Worm (Caenorhabditis elegans) whole organism, young adult: ENCODE measurements around the gene C34B4.4.
A peak's percentile ranks its signal among the peaks of the same experiment; 100 is the strongest.

ENCODE experiments used
- B0261.1 ChIP-seq: sonication (generic microtip); optimal IDR thresholded peaks from 2 replicates; lab custom pipeline; 2016; ENCODE audit warnings: mild to moderate bottlenecking, missing genetic modification characterization, moderate library complexity, missing compliant biosample characterization
- C06A6.2 ChIP-seq: fragments of 200-800 bp; sonication (Bioruptor generic); conservative IDR thresholded peaks from 2 replicates; pipeline ENCODE4 v1.3.6; 2022; ENCODE audit warnings: missing genetic modification characterization, missing compliant biosample characterization
- F22D6.2 ChIP-seq: sonication (generic microtip); optimal IDR thresholded peaks from 2 replicates; lab custom pipeline; 2016; ENCODE audit warnings: mild to moderate bottlenecking, missing genetic modification characterization, missing compliant biosample characterization
- F23B12.7 ChIP-seq: sonication (generic microtip); optimal IDR thresholded peaks from 2 replicates; lab custom pipeline; 2017; ENCODE audit warnings: missing genetic modification characterization, mild to moderate bottlenecking, missing compliant biosample characterization, antibody characterized with exemption, moderate library complexity; ENCODE audit not compliant: insufficient read depth
- K12H6.12 ChIP-seq: fragments of 200-800 bp; sonication (Bioruptor generic); optimal IDR thresholded peaks from 2 replicates; lab custom pipeline; 2018; ENCODE audit warnings: mild to moderate bottlenecking, missing genetic modification characterization, missing compliant biosample characterization
- T07F8.4 ChIP-seq: sonication (generic microtip); optimal IDR thresholded peaks from 2 replicates; lab custom pipeline; 2016; ENCODE audit warnings: mild to moderate bottlenecking, missing genetic modification characterization, moderate library complexity, missing compliant biosample characterization
- T26A5.8 ChIP-seq: sonication (generic microtip); optimal IDR thresholded peaks from 2 replicates; lab custom pipeline; 2016; ENCODE audit warnings: missing genetic modification characterization, missing compliant biosample characterization
- Y56A3A.18 ChIP-seq: fragments of 200-800 bp; sonication (Bioruptor generic); IDR thresholded peaks from 2 replicates; pipeline ENCODE4 v1.3.6; 2022; ENCODE audit warnings: missing genetic modification reagents, missing genetic modification characterization, missing compliant biosample characterization
- Y79H2A.3 ChIP-seq: fragments of 200-800 bp; sonication (Bioruptor generic); conservative IDR thresholded peaks from 2 replicates; pipeline ENCODE4 v1.3.6; 2022; ENCODE audit warnings: missing genetic modification reagents, missing genetic modification characterization, missing compliant biosample characterization
- ZK185.1 ChIP-seq: sonication (generic microtip); optimal IDR thresholded peaks from 2 replicates; lab custom pipeline; 2016; ENCODE audit warnings: mild to moderate bottlenecking, missing genetic modification characterization, missing compliant biosample characterization; ENCODE audit not compliant: poor library complexity, severe bottlenecking
- aptf-2 ChIP-seq: fragments of 200-800 bp; sonication (Bioruptor generic); conservative IDR thresholded peaks from 2 replicates; pipeline ENCODE4 v1.3.6; 2022; ENCODE audit warnings: missing genetic modification reagents, missing genetic modification characterization, missing compliant biosample characterization
- aptf-3 ChIP-seq: fragments of 200-800 bp; sonication (Bioruptor generic); IDR thresholded peaks from 2 replicates; pipeline ENCODE4 v1.3.6; 2022; ENCODE audit warnings: missing genetic modification characterization, missing compliant biosample characterization
- attf-3 ChIP-seq: fragments of 200-800 bp; sonication (Bioruptor generic); conservative IDR thresholded peaks from 2 replicates; pipeline ENCODE4 v1.3.6; 2022; ENCODE audit warnings: missing genetic modification reagents, missing genetic modification characterization, missing compliant biosample characterization
- attf-6 ChIP-seq: fragments of 200-800 bp; sonication (Bioruptor generic); IDR thresholded peaks from 2 replicates; pipeline ENCODE4 v1.3.6; 2022; ENCODE audit warnings: missing genetic modification reagents, missing genetic modification characterization, missing compliant biosample characterization
- ccch-3 ChIP-seq: fragments of 200-800 bp; sonication (Bioruptor generic); optimal IDR thresholded peaks from 2 replicates; lab custom pipeline; 2018; ENCODE audit warnings: mild to moderate bottlenecking, missing genetic modification characterization, missing compliant biosample characterization
- cebp-1 ChIP-seq, 2 experiments: fragments of 200-800 bp in 1 of 2; sonication (Bioruptor generic) in 1 of 2; sonication (generic microtip) in 1 of 2; IDR thresholded peaks in 1 of 2; optimal IDR thresholded peaks in 1 of 2; 2 replicates each; pipeline versions ENCODE4 v1.3.6 to Lab custom; 2017 to 2022; ENCODE audit warnings: missing compliant biosample characterization in 2 of 2, missing genetic modification characterization in 2 of 2, mild to moderate bottlenecking in 1 of 2, missing genetic modification reagents in 1 of 2, moderate library complexity in 1 of 2
- chd-7 ChIP-seq: sonication (generic microtip); optimal IDR thresholded peaks from 2 replicates; lab custom pipeline; 2016; ENCODE audit warnings: mild to moderate bottlenecking, missing genetic modification characterization, moderate library complexity, missing compliant biosample characterization
- dpff-1 ChIP-seq: sonication (generic microtip); optimal IDR thresholded peaks from 2 replicates; lab custom pipeline; 2017; ENCODE audit warnings: mild to moderate bottlenecking, missing genetic modification characterization, missing compliant biosample characterization
- egrh-3 ChIP-seq: fragments of 200-800 bp; sonication (Bioruptor generic); IDR thresholded peaks from 2 replicates; pipeline ENCODE4 v1.3.6; 2022; ENCODE audit warnings: missing genetic modification reagents, missing genetic modification characterization, missing compliant biosample characterization
- ekl-4 ChIP-seq: fragments of 200-800 bp; sonication (Bioruptor generic); IDR thresholded peaks from 2 replicates; pipeline ENCODE4 v1.3.6; 2022; ENCODE audit warnings: missing genetic modification reagents, missing genetic modification characterization, missing compliant biosample characterization
- fkh-3 ChIP-seq: sonication (generic microtip); optimal IDR thresholded peaks from 2 replicates; lab custom pipeline; 2016; ENCODE audit warnings: mild to moderate bottlenecking, missing genetic modification characterization, missing compliant biosample characterization
- gei-17 ChIP-seq: fragments of 200-800 bp; sonication (Bioruptor generic); optimal IDR thresholded peaks from 2 replicates; lab custom pipeline; 2018; ENCODE audit warnings: mild to moderate bottlenecking, missing genetic modification characterization, missing compliant biosample characterization
- hlh-12 ChIP-seq: sonication (generic microtip); optimal IDR thresholded peaks from 2 replicates; lab custom pipeline; 2016; ENCODE audit warnings: missing genetic modification characterization, missing compliant biosample characterization
- let-526 ChIP-seq: fragments of 200-800 bp; sonication (Bioruptor generic); IDR thresholded peaks from 2 replicates; pipeline ENCODE4 v1.3.6; 2022; ENCODE audit warnings: missing genetic modification reagents, missing genetic modification characterization, missing compliant biosample characterization
- lin-26 ChIP-seq: fragments of 200-800 bp; sonication (Bioruptor generic); IDR thresholded peaks from 2 replicates; pipeline ENCODE4 v1.3.6; 2022; ENCODE audit warnings: missing genetic modification reagents, missing genetic modification characterization, missing compliant biosample characterization
- lin-40 ChIP-seq: sonication (generic microtip); optimal IDR thresholded peaks from 2 replicates; lab custom pipeline; 2016; ENCODE audit warnings: missing genetic modification characterization, mild to moderate bottlenecking, missing compliant biosample characterization, missing genotype, missing genetic modification reagents
- lir-1 ChIP-seq: fragments of 200-800 bp; sonication (Bioruptor generic); conservative IDR thresholded peaks from 2 replicates; pipeline ENCODE4 v1.3.6; 2022; ENCODE audit warnings: missing genetic modification reagents, missing genetic modification characterization, missing compliant biosample characterization
- lsy-27 ChIP-seq: sonication (generic microtip); optimal IDR thresholded peaks from 2 replicates; lab custom pipeline; 2017; ENCODE audit warnings: missing genetic modification characterization, mild to moderate bottlenecking, missing compliant biosample characterization, antibody characterized with exemption, missing genotype, borderline replicate concordance; ENCODE audit not compliant: insufficient read depth
- madf-3 ChIP-seq: fragments of 200-800 bp; sonication (Bioruptor generic); IDR thresholded peaks from 2 replicates; pipeline ENCODE4 v1.3.6; 2022; ENCODE audit warnings: missing genetic modification reagents, missing genetic modification characterization, missing compliant biosample characterization
- madf-6 ChIP-seq: fragments of 200-800 bp; sonication (Bioruptor generic); IDR thresholded peaks from 2 replicates; pipeline ENCODE4 v1.3.6; 2022; ENCODE audit warnings: missing genetic modification reagents, missing genetic modification characterization, missing compliant biosample characterization
- madf-8 ChIP-seq: fragments of 200-800 bp; sonication (Bioruptor generic); conservative IDR thresholded peaks from 2 replicates; pipeline ENCODE4 v1.3.6; 2022; ENCODE audit warnings: missing genetic modification reagents, missing genetic modification characterization, missing compliant biosample characterization
- mes-4 ChIP-seq: sonication (generic microtip); optimal IDR thresholded peaks from 2 replicates; lab custom pipeline; 2016; ENCODE audit warnings: missing genotype, missing genetic modification characterization, missing compliant biosample characterization
- nfya-2 ChIP-seq: fragments of 200-800 bp; sonication (Bioruptor generic); IDR thresholded peaks from 2 replicates; pipeline ENCODE4 v1.3.6; 2022; ENCODE audit warnings: missing genetic modification reagents, missing genetic modification characterization, missing compliant biosample characterization
- nfyb-1 ChIP-seq: fragments of 200-800 bp; sonication (Bioruptor generic); IDR thresholded peaks from 2 replicates; pipeline ENCODE4 v1.3.6; 2022; ENCODE audit warnings: missing genetic modification reagents, missing genetic modification characterization, missing compliant biosample characterization
- nhr-179 ChIP-seq: sonication (generic microtip); optimal IDR thresholded peaks from 2 replicates; lab custom pipeline; 2016; ENCODE audit warnings: mild to moderate bottlenecking, missing genetic modification characterization, missing compliant biosample characterization
- nhr-27 ChIP-seq: fragments of 200-800 bp; sonication (Bioruptor generic); optimal IDR thresholded peaks from 2 replicates; lab custom pipeline; 2018; ENCODE audit warnings: mild to moderate bottlenecking, missing genetic modification characterization, moderate library complexity, missing compliant biosample characterization
- nhr-90 ChIP-seq: sonication (generic microtip); optimal IDR thresholded peaks from 2 replicates; lab custom pipeline; 2016; ENCODE audit warnings: missing genotype, mild to moderate bottlenecking, missing genetic modification characterization, missing compliant biosample characterization
- rcor-1 ChIP-seq: fragments of 200-800 bp; sonication (Bioruptor generic); IDR thresholded peaks from 2 replicates; pipeline ENCODE4 v1.3.6; 2022; ENCODE audit warnings: missing genetic modification reagents, missing genetic modification characterization, missing compliant biosample characterization
- repo-1 ChIP-seq: sonication (generic microtip); optimal IDR thresholded peaks from 2 replicates; lab custom pipeline; 2017; ENCODE audit warnings: mild to moderate bottlenecking, missing genetic modification characterization, missing compliant biosample characterization
- sea-2 ChIP-seq: fragments of 200-800 bp; sonication (Bioruptor generic); IDR thresholded peaks from 2 replicates; pipeline ENCODE4 v1.3.6; 2022; ENCODE audit warnings: missing genetic modification characterization, missing compliant biosample characterization
- snpc-1.1 ChIP-seq: sonication (generic microtip); optimal IDR thresholded peaks from 2 replicates; lab custom pipeline; 2017; ENCODE audit warnings: missing genetic modification characterization, mild to moderate bottlenecking, missing compliant biosample characterization, antibody characterized with exemption, moderate library complexity, missing genotype, missing genetic modification reagents; ENCODE audit not compliant: insufficient read depth
- snpc-1.3 ChIP-seq: sonication (generic microtip); optimal IDR thresholded peaks from 2 replicates; lab custom pipeline; 2017; ENCODE audit warnings: missing genetic modification characterization, mild to moderate bottlenecking, missing compliant biosample characterization, antibody characterized with exemption, moderate library complexity, missing genotype, missing genetic modification reagents; ENCODE audit not compliant: insufficient read depth
- snpc-3.4 ChIP-seq: sonication (generic microtip); optimal IDR thresholded peaks from 2 replicates; lab custom pipeline; 2017; ENCODE audit warnings: missing genetic modification characterization, mild to moderate bottlenecking, missing compliant biosample characterization, antibody characterized with exemption, moderate library complexity, missing genotype, missing genetic modification reagents
- somi-1 ChIP-seq: fragments of 200-800 bp; sonication (Bioruptor generic); optimal IDR thresholded peaks from 2 replicates; lab custom pipeline; 2018; ENCODE audit warnings: mild to moderate bottlenecking, missing genetic modification characterization, missing compliant biosample characterization
- tbp1 ChIP-seq: fragments of 200-800 bp; sonication (Bioruptor generic); optimal IDR thresholded peaks from 2 replicates; lab custom pipeline; 2018; ENCODE audit warnings: mild to moderate bottlenecking, missing genetic modification characterization, missing compliant biosample characterization
- unc-130 ChIP-seq: sonication (generic microtip); optimal IDR thresholded peaks from 2 replicates; lab custom pipeline; 2016; ENCODE audit warnings: missing genetic modification reagents, missing genetic modification characterization, missing compliant biosample characterization
- ztf-18 ChIP-seq: sonication (generic microtip); optimal IDR thresholded peaks from 2 replicates; lab custom pipeline; 2016; ENCODE audit warnings: missing genotype, mild to moderate bottlenecking, missing genetic modification characterization, missing compliant biosample characterization
- ztf-26 ChIP-seq: sonication (generic microtip); optimal IDR thresholded peaks from 2 replicates; lab custom pipeline; 2017; ENCODE audit warnings: missing genetic modification characterization, missing compliant biosample characterization

The C34B4.4 gene

DNA sequence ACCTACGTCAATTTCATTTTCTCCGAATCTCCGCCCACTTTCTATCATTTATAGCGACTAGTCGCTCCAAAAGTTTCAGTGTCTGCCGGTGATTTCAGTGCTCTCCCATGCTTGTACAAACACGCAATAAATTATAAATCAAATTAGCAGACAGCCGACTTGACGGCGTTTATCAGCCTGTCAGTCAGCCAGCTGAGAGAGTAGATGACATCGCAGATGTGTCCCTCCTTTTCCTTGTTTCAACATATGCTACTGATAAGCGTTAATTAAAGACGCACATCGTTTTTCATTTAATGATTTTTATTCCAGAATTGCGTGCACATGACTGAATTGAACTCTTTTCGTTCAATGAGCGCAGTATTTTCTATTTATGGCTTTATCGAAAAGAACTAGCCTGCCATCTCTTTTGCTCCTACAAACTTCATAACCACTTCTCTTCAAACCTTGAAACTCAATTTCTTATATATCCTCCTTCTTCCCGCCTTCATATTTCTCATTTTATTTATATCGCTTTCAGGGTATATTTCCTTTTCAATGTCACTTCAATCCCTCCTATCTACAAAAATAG lies 46.9 kb upstream of the C34B4.4 start, which contains the start of gene lap-2 (continued):
- TF ChIP-seq unc-130 (GFP tag; lab: Kevin White, UChicago) (no peak), ZK185.1 (tag; lab: Kevin White, UChicago) (peak; percentile 46), repo-1 (no peak), madf-6 (GFP tag; lab: Robert Waterston, UW) (no peak), nfya-2 (GFP tag; lab: Robert Waterston, UW) (no peak), T07F8.4 (tag; lab: Kevin White, UChicago) (no peak), ztf-18 (tag; lab: Kevin White, UChicago) (no peak), madf-3 (no peak), C06A6.2 (GFP tag; lab: Robert Waterston, UW) (no peak), cebp-1 (GFP tag; IDR thresholded peaks at IDR 0.05; lab: Robert Waterston, UW) (peak; percentile 51; the same call in 1 of the 2 replicates), cebp-1 (tag; optimal IDR thresholded peaks at IDR 0.05; lab: Kevin White, UChicago) (peak; percentile 67), snpc-1.1 (tag; lab: Kevin White, UChicago) (no peak), aptf-2 (GFP tag; lab: Robert Waterston, UW) (no peak), nfyb-1 (GFP tag; lab: Robert Waterston, UW) (peak; percentile 62; the same call in 1 of the 2 replicates), somi-1 (GFP tag; lab: Kevin White, UChicago) (no peak), attf-3 (GFP tag; lab: Robert Waterston, UW) (no peak), B0261.1 (no peak), snpc-3.4 (no peak), chd-7 (tag; lab: Kevin White, UChicago) (peak; percentile 51), T26A5.8 (tag; lab: Kevin White, UChicago) (no peak), gei-17 (GFP tag; lab: Kevin White, UChicago) (no peak), aptf-3 (GFP tag; lab: Robert Waterston, UW) (no peak), Y56A3A.18 (GFP tag; lab: Robert Waterston, UW) (no peak), F23B12.7 (tag; lab: Kevin White, UChicago) (no peak), lin-40 (tag; lab: Kevin White, UChicago) (peak; percentile 5), Y79H2A.3 (no peak), nhr-90 (peak; percentile 46), egrh-3 (no peak), madf-8 (GFP tag; lab: Robert Waterston, UW) (no peak), attf-6 (GFP tag; lab: Robert Waterston, UW) (no peak), rcor-1 (no peak), dpff-1 (tag; lab: Kevin White, UChicago) (no peak), lir-1 (GFP tag; lab: Robert Waterston, UW) (no peak), fkh-3 (tag; lab: Kevin White, UChicago) (no peak), K12H6.12 (no peak), lin-26 (GFP tag; lab: Robert Waterston, UW) (no peak), ccch-3 (GFP tag; lab: Kevin White, UChicago) (no peak), hlh-12 (tag; lab: Kevin White, UChicago) (no peak), let-526 (GFP tag; lab: Robert Waterston, UW) (no peak), sea-2 (GFP tag; lab: Robert Waterston, UW) (no peak), ztf-26 (no peak), nhr-179 (no peak), snpc-1.3 (no peak), tbp1 (GFP tag; lab: Kevin White, UChicago) (no peak), F22D6.2 (no peak), mes-4 (no peak), nhr-27 (tag; lab: Kevin White, UChicago) (no peak), lsy-27 (tag; lab: Kevin White, UChicago) (no peak), ekl-4 (GFP tag; lab: Robert Waterston, UW) (no peak)
